Worm (Caenorhabditis elegans) whole organism, L2 larva: ENCODE measurements around the gene str-261.

ENCODE experiments used
- C34F6.9 ChIP-seq: fragments of 150-350 bp; optimal IDR thresholded peaks from 2 replicates; lab custom pipeline; 2014; ENCODE audit warnings: missing biosample characterization, missing genetic modification characterization
- F13H6.1 ChIP-seq: sonication (generic microtip); optimal IDR thresholded peaks from 2 replicates; lab custom pipeline; 2016; ENCODE audit warnings: missing genetic modification characterization, missing compliant biosample characterization
- R02D3.7 ChIP-seq: fragments of 150-350 bp; optimal IDR thresholded peaks from 2 replicates; lab custom pipeline; 2014; ENCODE audit warnings: missing biosample characterization, missing genetic modification characterization
- Y55F3AM.14 ChIP-seq: fragments of 200-800 bp; sonication (Bioruptor generic); optimal IDR thresholded peaks from 2 replicates; lab custom pipeline; 2018; ENCODE audit warnings: mild to moderate bottlenecking, missing genetic modification characterization, missing compliant biosample characterization
- ZK546.5 ChIP-seq: sonication (generic microtip); optimal IDR thresholded peaks from 2 replicates; lab custom pipeline; 2017; ENCODE audit warnings: missing biosample characterization, missing genetic modification characterization
- alr-1 ChIP-seq: fragments of 150-350 bp; optimal IDR thresholded peaks from 2 replicates; lab custom pipeline; 2014; ENCODE audit warnings: missing biosample characterization, missing genetic modification characterization
- blmp-1 ChIP-seq: sonication (generic microtip); optimal IDR thresholded peaks from 2 replicates; lab custom pipeline; 2017; ENCODE audit warnings: missing genetic modification characterization, mild to moderate bottlenecking, missing compliant biosample characterization, antibody characterized with exemption, moderate library complexity; ENCODE audit not compliant: insufficient read depth
- ceh-16 ChIP-seq: fragments of 150-350 bp; optimal IDR thresholded peaks from 2 replicates; lab custom pipeline; 2014; ENCODE audit warnings: missing biosample characterization, missing genetic modification characterization
- crh-2 ChIP-seq: sonication (generic microtip); optimal IDR thresholded peaks from 2 replicates; lab custom pipeline; 2017; ENCODE audit warnings: missing biosample characterization, missing genetic modification characterization
- dmd-4 ChIP-seq: sonication (generic microtip); optimal IDR thresholded peaks from 2 replicates; lab custom pipeline; 2017; ENCODE audit warnings: missing biosample characterization, missing genetic modification characterization
- egl-27 ChIP-seq: sonication (generic microtip); optimal IDR thresholded peaks from 3 replicates; lab custom pipeline; 2017; ENCODE audit warnings: missing biosample characterization, missing genetic modification reagents, missing genetic modification characterization
- elt-1 ChIP-seq: fragments of 150-350 bp; optimal IDR thresholded peaks from 2 replicates; lab custom pipeline; 2014; ENCODE audit warnings: missing biosample characterization, missing genetic modification characterization
- elt-3 ChIP-seq: sonication (generic microtip); optimal IDR thresholded peaks from 2 replicates; lab custom pipeline; 2017; ENCODE audit warnings: missing biosample characterization, missing genetic modification characterization
- fos-1 ChIP-seq: fragments of 150-350 bp; optimal IDR thresholded peaks from 2 replicates; lab custom pipeline; 2014; ENCODE audit warnings: missing biosample characterization, missing genetic modification characterization
- gmeb-1 ChIP-seq: fragments of 150-350 bp; optimal IDR thresholded peaks from 2 replicates; lab custom pipeline; 2014; ENCODE audit warnings: missing biosample characterization, missing genetic modification characterization
- lin-11 ChIP-seq: fragments of 150-350 bp; sonication (generic microtip); optimal IDR thresholded peaks from 2 replicates; lab custom pipeline; 2014; ENCODE audit warnings: missing biosample characterization, missing genetic modification characterization, inconsistent platforms, mixed read lengths
- lin-13 ChIP-seq: fragments of 150-350 bp; optimal IDR thresholded peaks from 2 replicates; lab custom pipeline; 2014; ENCODE audit warnings: missing biosample characterization, missing genetic modification reagents, missing genetic modification characterization
- lin-39 ChIP-seq: fragments of 150-350 bp; optimal IDR thresholded peaks from 2 replicates; lab custom pipeline; 2014; ENCODE audit warnings: missing biosample characterization, missing genetic modification reagents, missing genetic modification characterization
- lsy-2 ChIP-seq, 2 experiments: fragments of 150-350 bp in 1 of 2; sonication (generic microtip) in 1 of 2; optimal IDR thresholded peaks; 2 replicates each; lab custom pipeline; 2014 to 2017; ENCODE audit warnings: missing biosample characterization in 2 of 2, missing genetic modification characterization in 2 of 2
- mab-5 ChIP-seq: fragments of 150-350 bp; optimal IDR thresholded peaks from 2 replicates; lab custom pipeline; 2014; ENCODE audit warnings: missing biosample characterization, missing genetic modification characterization
- mbf-1 ChIP-seq: sonication (generic microtip); optimal IDR thresholded peaks from 2 replicates; lab custom pipeline; 2017; ENCODE audit warnings: missing biosample characterization, missing genetic modification characterization
- mdl-1 ChIP-seq, 2 experiments: fragments of 150-350 bp in 1 of 2; sonication (generic microtip) in 1 of 2; optimal IDR thresholded peaks; 2 replicates each; lab custom pipeline; 2017; ENCODE audit warnings: missing biosample characterization in 2 of 2, missing genetic modification characterization in 2 of 2
- nhr-11 ChIP-seq: fragments of 150-350 bp; optimal IDR thresholded peaks from 2 replicates; lab custom pipeline; 2014; ENCODE audit warnings: missing biosample characterization, missing genetic modification characterization
- nhr-12 ChIP-seq: fragments of 150-350 bp; optimal IDR thresholded peaks from 2 replicates; lab custom pipeline; 2014; ENCODE audit warnings: missing biosample characterization, missing genetic modification characterization
- nhr-129 ChIP-seq: fragments of 150-350 bp; optimal IDR thresholded peaks from 2 replicates; lab custom pipeline; 2014; ENCODE audit warnings: missing biosample characterization, missing genetic modification characterization
- nhr-23 ChIP-seq: fragments of 150-350 bp; optimal IDR thresholded peaks from 2 replicates; lab custom pipeline; 2014; ENCODE audit warnings: missing biosample characterization, missing genetic modification reagents, missing genetic modification characterization
- nhr-237 ChIP-seq: fragments of 150-350 bp; optimal IDR thresholded peaks from 2 replicates; lab custom pipeline; 2014; ENCODE audit warnings: missing biosample characterization, missing genetic modification characterization
- nhr-25 ChIP-seq: fragments of 150-350 bp; sonication (generic microtip); optimal IDR thresholded peaks from 3 replicates; lab custom pipeline; 2014; ENCODE audit warnings: missing biosample characterization, missing genetic modification characterization
- nhr-6 ChIP-seq: fragments of 150-350 bp; optimal IDR thresholded peaks from 2 replicates; lab custom pipeline; 2014; ENCODE audit warnings: missing biosample characterization, missing genetic modification characterization
- nhr-77 ChIP-seq: fragments of 150-350 bp; optimal IDR thresholded peaks from 2 replicates; lab custom pipeline; 2014; ENCODE audit warnings: missing biosample characterization, missing genetic modification characterization
- peb-1 ChIP-seq: fragments of 150-350 bp; optimal IDR thresholded peaks from 2 replicates; lab custom pipeline; 2014; ENCODE audit warnings: missing biosample characterization, missing genetic modification characterization
- sem-4 ChIP-seq: fragments of 150-350 bp; optimal IDR thresholded peaks from 2 replicates; lab custom pipeline; 2014; ENCODE audit warnings: missing biosample characterization, missing genetic modification reagents, missing genetic modification characterization
- skn-1 ChIP-seq: sonication (generic microtip); optimal IDR thresholded peaks from 2 replicates; lab custom pipeline; 2017; ENCODE audit warnings: missing biosample characterization, missing genetic modification characterization
- sma-3 ChIP-seq: sonication (generic microtip); optimal IDR thresholded peaks from 2 replicates; lab custom pipeline; 2016; ENCODE audit warnings: missing genetic modification reagents, missing genetic modification characterization, missing compliant biosample characterization
- sma-9 ChIP-seq, 2 experiments: fragments of 150-350 bp in 1 of 2; sonication (generic microtip) in 1 of 2; optimal IDR thresholded peaks; 2 replicates each; lab custom pipeline; 2014 to 2016; ENCODE audit warnings: missing genetic modification characterization in 2 of 2, mild to moderate bottlenecking in 1 of 2, missing biosample characterization in 1 of 2, missing compliant biosample characterization in 1 of 2, missing genetic modification reagents in 1 of 2, moderate library complexity in 1 of 2
- snpc-4 ChIP-seq: fragments of 150-350 bp; optimal IDR thresholded peaks from 2 replicates; lab custom pipeline; 2014; ENCODE audit warnings: missing biosample characterization, missing genetic modification characterization
- unc-39 ChIP-seq: fragments of 150-350 bp; optimal IDR thresholded peaks from 2 replicates; lab custom pipeline; 2014; ENCODE audit warnings: missing biosample characterization, missing genetic modification characterization
- unc-55 ChIP-seq: fragments of 150-350 bp; sonication (generic microtip); optimal IDR thresholded peaks from 3 replicates; lab custom pipeline; 2014; ENCODE audit warnings: missing biosample characterization, missing genetic modification reagents, missing genetic modification characterization
- unc-62 ChIP-seq: fragments of 150-350 bp; optimal IDR thresholded peaks from 2 replicates; lab custom pipeline; 2014; ENCODE audit warnings: missing biosample characterization, missing genetic modification reagents, missing genetic modification characterization
- ztf-1 ChIP-seq: fragments of 200-800 bp; sonication (Bioruptor generic); conservative IDR thresholded peaks from 2 replicates; pipeline ENCODE4 v1.3.6; 2022; ENCODE audit warnings: missing genetic modification characterization, missing compliant biosample characterization
- ztf-11 ChIP-seq: sonication (generic microtip); optimal IDR thresholded peaks from 2 replicates; lab custom pipeline; 2017; ENCODE audit warnings: missing biosample characterization, missing genetic modification characterization
- ztf-4 ChIP-seq: fragments of 150-350 bp; optimal IDR thresholded peaks from 2 replicates; lab custom pipeline; 2014; ENCODE audit warnings: missing biosample characterization, missing genetic modification characterization

The str-261 gene

ce11 chrIII:11050658-11051118, 23.6 kb upstream of the str-261 start:
- TF ChIP-seq alr-1, result no peak
- peak; percentile 21 for TF ChIP-seq F13H6.1 (tag; lab: Kevin White, UChicago)
- TF ChIP-seq ztf-1 (GFP tag; lab: Robert Waterston, UW), result no peak
- no peak for TF ChIP-seq nhr-11 (tag; lab: Kevin White, UChicago)
- no peak for TF ChIP-seq egl-27 (tag; lab: Kevin White, UChicago)
- no peak for TF ChIP-seq nhr-23 (tag; lab: Kevin White, UChicago)
- TF ChIP-seq mbf-1, result no peak
- no peak for TF ChIP-seq lin-13 (GFP tag; lab: Kevin White, UChicago)
- no peak for TF ChIP-seq snpc-4 (tag; lab: Kevin White, UChicago)
- TF ChIP-seq lin-11, result no peak
- TF ChIP-seq skn-1, result no peak
- peak; percentile 7 for TF ChIP-seq crh-2 (tag; lab: Kevin White, UChicago)
- TF ChIP-seq nhr-25 (tag; lab: Kevin White, UChicago), result no peak
- TF ChIP-seq gmeb-1 (tag; lab: Kevin White, UChicago), result no peak
- TF ChIP-seq unc-55 (GFP tag; lab: Kevin White, UChicago), result peak; percentile 4
- no peak for TF ChIP-seq ztf-11
- no peak for TF ChIP-seq blmp-1 (tag; lab: Kevin White, UChicago)
- peak; percentile 58 for TF ChIP-seq sma-3
- no peak for TF ChIP-seq ztf-4 (tag; lab: Kevin White, UChicago)
- TF ChIP-seq fos-1 (tag; lab: Kevin White, UChicago), result peak; percentile 93
- TF ChIP-seq nhr-129 (tag; lab: Kevin White, UChicago), result peak; percentile 20
- TF ChIP-seq, all 48 proteins: peak for 6

- no peak for TF ChIP-seq nhr-77 (tag; lab: Kevin White, UChicago)
- no peak for TF ChIP-seq R02D3.7
- no peak for TF ChIP-seq ztf-11
- TF ChIP-seq nhr-25 (tag; lab: Kevin White, UChicago), result no peak
- no peak for TF ChIP-seq ceh-16 (tag; lab: Kevin White, UChicago)
- TF ChIP-seq nhr-11 (tag; lab: Kevin White, UChicago), result no peak
- TF ChIP-seq lin-13 (GFP tag; lab: Kevin White, UChicago), result no peak
- TF ChIP-seq unc-62, result no peak
- no peak for TF ChIP-seq crh-2 (tag; lab: Kevin White, UChicago)
- TF ChIP-seq nhr-6 (tag; lab: Kevin White, UChicago), result no peak
- no peak for TF ChIP-seq fos-1 (tag; lab: Kevin White, UChicago)
- TF ChIP-seq nhr-12 (tag; lab: Kevin White, UChicago), result no peak
- no peak for TF ChIP-seq unc-55 (GFP tag; lab: Kevin White, UChicago)
These were observed 20.7 kb upstream of the str-261 start for ce11 chrIII:11053603-11054002.

- TF ChIP-seq mbf-1 (no peak), blmp-1 (tag; lab: Kevin White, UChicago) (no peak), dmd-4 (no peak), nhr-77 (tag; lab: Kevin White, UChicago) (no peak), elt-1 (tag; lab: Kevin White, UChicago) (no peak)
These were observed 20.3 kb upstream of the str-261 start for ce11 chrIII:11054032-11054431.

ce11 chrIII:11054532-11055265, 19.6 kb upstream of the str-261 start:
- TF ChIP-seq sem-4 (tag; lab: Kevin White, UChicago) (peak; percentile 49), mdl-1 (tag; optimal IDR thresholded peaks at IDR 0.05; lab: Kevin White, UChicago) (peak; percentile 7 to 43), mab-5 (tag; lab: Kevin White, UChicago) (no peak), sma-3 (peak; percentile 53), ztf-11 (no peak), mbf-1 (no peak), nhr-77 (tag; lab: Kevin White, UChicago) (no peak), lsy-2 (tag; optimal IDR thresholded peaks at IDR 0.05; lab: Kevin White, UChicago) (peak; percentile 38 to 71), sma-9 (GFP tag; optimal IDR thresholded peaks at IDR 0.05; lab: Kevin White, UChicago) (peak; percentile 9), sma-9 (tag; optimal IDR thresholded peaks at IDR 0.05; lab: Kevin White, UChicago) (no peak), nhr-23 (tag; lab: Kevin White, UChicago) (no peak), lin-11 (no peak), C34F6.9 (tag; lab: Kevin White, UChicago) (peak; percentile 55), alr-1 (no peak), lin-39 (tag; lab: Kevin White, UChicago) (no peak), nhr-12 (tag; lab: Kevin White, UChicago) (no peak), ztf-1 (GFP tag; lab: Robert Waterston, UW) (no peak), unc-39 (tag; lab: Kevin White, UChicago) (no peak), ZK546.5 (tag; lab: Kevin White, UChicago) (no peak), skn-1 (no peak), peb-1 (tag; lab: Kevin White, UChicago) (no peak), gmeb-1 (tag; lab: Kevin White, UChicago) (peak; percentile 44), elt-3 (tag; lab: Kevin White, UChicago) (no peak), blmp-1 (tag; lab: Kevin White, UChicago) (peak; percentile 7), ceh-16 (tag; lab: Kevin White, UChicago) (no peak), fos-1 (tag; lab: Kevin White, UChicago) (peak; percentile 80), unc-55 (GFP tag; lab: Kevin White, UChicago) (peak; percentile 64), Y55F3AM.14 (peak; percentile 60), nhr-237 (tag; lab: Kevin White, UChicago) (no peak), nhr-25 (tag; lab: Kevin White, UChicago) (peak; percentile 77), lin-13 (GFP tag; lab: Kevin White, UChicago) (peak; percentile 60), crh-2 (tag; lab: Kevin White, UChicago) (peak; percentile 94), elt-1 (tag; lab: Kevin White, UChicago) (no peak)
